Worm (Caenorhabditis elegans): ENCODE results near the gene C34F11.5.
A peak's percentile ranks its signal among the peaks of the same experiment; 100 is the strongest.

- no peak for TF ChIP-seq unc-130 (GFP tag; optimal IDR thresholded peaks at IDR 0.05)
- TF ChIP-seq unc-62 (GFP tag; optimal IDR thresholded peaks at IDR 0.05): peak; percentile 30
- TF ChIP-seq mcd-1 (GFP tag; IDR thresholded peaks at IDR 0.05): 0 out of 2 replicates have a peak, but pooled peaks have one; percentile 5
- TF ChIP-seq ztf-28 (GFP tag; IDR thresholded peaks at IDR 0.05): no peak
Measured at ce11 chrII:5185955-5186539, 9.6 kb upstream of the C34F11.5 start.
